Fruit fly (Drosophila melanogaster) whole organism, embryonic: ENCODE data around the gene CG16779.

ENCODE experiments used
- B-H1 ChIP-seq: fragments of 200-800 bp; sonication (Bioruptor generic); IDR thresholded peaks from 3 replicates; pipeline ENCODE4 v1.3.6; 2022; ENCODE audit warnings: missing biosample characterization, missing genetic modification characterization
- CG10209 ChIP-seq: fragments of 200-800 bp; sonication (Bioruptor generic); optimal IDR thresholded peaks from 3 replicates; lab custom pipeline; 2017; ENCODE audit warnings: missing biosample characterization, mild to moderate bottlenecking, missing genetic modification characterization, missing genetic modification reagents
- CG10543 ChIP-seq: fragments of 200-800 bp; sonication (Bioruptor generic); optimal IDR thresholded peaks from 3 replicates; lab custom pipeline; 2017; ENCODE audit warnings: missing biosample characterization, mild to moderate bottlenecking, missing genetic modification characterization, moderate library complexity
- CG12219 ChIP-seq: fragments of 200-800 bp; sonication (Bioruptor generic); optimal IDR thresholded peaks from 3 replicates; lab custom pipeline; 2018; ENCODE audit warnings: missing biosample characterization, mild to moderate bottlenecking, missing genetic modification characterization
- CG12299 ChIP-seq: fragments of 200-800 bp; sonication (Bioruptor generic); optimal IDR thresholded peaks from 2 replicates; lab custom pipeline; 2018; ENCODE audit warnings: missing biosample characterization, mild to moderate bottlenecking, missing genetic modification characterization
- CG12659 ChIP-seq: fragments of 200-800 bp; sonication (Bioruptor generic); optimal IDR thresholded peaks from 3 replicates; lab custom pipeline; 2017; ENCODE audit warnings: mild to moderate bottlenecking, missing biosample characterization, missing genetic modification reagents, missing genetic modification characterization
- CG13123 ChIP-seq: fragments of 200-800 bp; sonication (Bioruptor generic); optimal IDR thresholded peaks from 2 replicates; lab custom pipeline; 2016; ENCODE audit warnings: missing biosample characterization, missing genetic modification characterization
- CG13624 ChIP-seq: fragments of 200-800 bp; sonication (Bioruptor generic); optimal IDR thresholded peaks from 2 replicates; lab custom pipeline; 2016; ENCODE audit warnings: missing biosample characterization, missing genetic modification characterization
- CG14667 ChIP-seq: fragments of 200-800 bp; sonication (Bioruptor generic); IDR thresholded peaks from 2 replicates; pipeline ENCODE4 v1.3.6; 2022; ENCODE audit warnings: missing biosample characterization, missing genetic modification characterization
- CG15479 ChIP-seq: fragments of 200-800 bp; sonication (Bioruptor generic); optimal IDR thresholded peaks from 3 replicates; lab custom pipeline; 2019; ENCODE audit warnings: missing biosample characterization, mild to moderate bottlenecking, missing genetic modification characterization, moderate library complexity
- CG15514 ChIP-seq: fragments of 200-800 bp; sonication (Bioruptor generic); optimal IDR thresholded peaks from 3 replicates; lab custom pipeline; 2017; ENCODE audit warnings: missing biosample characterization, missing genetic modification characterization, mild to moderate bottlenecking, moderate library complexity, missing genetic modification reagents
- CG17328 ChIP-seq: fragments of 200-800 bp; sonication (Bioruptor generic); IDR thresholded peaks from 2 replicates; pipeline ENCODE4 v1.3.6; 2022; ENCODE audit warnings: missing biosample characterization, missing genetic modification characterization
- CG18599 ChIP-seq: fragments of 200-800 bp; sonication (Bioruptor generic); optimal IDR thresholded peaks from 3 replicates; lab custom pipeline; 2017; ENCODE audit warnings: missing biosample characterization, missing genetic modification characterization, mild to moderate bottlenecking, moderate library complexity, missing genetic modification reagents
- CG30403 ChIP-seq: fragments of 200-800 bp; sonication (Bioruptor generic); optimal IDR thresholded peaks from 3 replicates; lab custom pipeline; 2016; ENCODE audit warnings: missing biosample characterization, missing genetic modification characterization
- CG3163 ChIP-seq: fragments of 200-800 bp; sonication (Bioruptor generic); optimal IDR thresholded peaks from 3 replicates; lab custom pipeline; 2016; ENCODE audit warnings: missing biosample characterization, missing genetic modification characterization
- CG32772 ChIP-seq: fragments of 200-800 bp; sonication (Bioruptor generic); IDR thresholded peaks from 2 replicates; pipeline ENCODE4 v1.3.6; 2022; ENCODE audit warnings: missing biosample characterization, missing genetic modification characterization
- CG33213 ChIP-seq: fragments of 200-800 bp; sonication (Bioruptor generic); optimal IDR thresholded peaks from 3 replicates; lab custom pipeline; 2016; ENCODE audit warnings: missing biosample characterization, missing genetic modification characterization
- CG3838 ChIP-seq: fragments of 200-800 bp; sonication (Bioruptor generic); optimal IDR thresholded peaks from 3 replicates; lab custom pipeline; 2016; ENCODE audit warnings: missing biosample characterization, missing genetic modification characterization
- CG3995 ChIP-seq: fragments of 200-800 bp; sonication (Bioruptor generic); optimal IDR thresholded peaks from 3 replicates; lab custom pipeline; 2016; ENCODE audit warnings: missing biosample characterization, missing genetic modification characterization
- CG4328 ChIP-seq: fragments of 200-800 bp; sonication (Bioruptor generic); optimal IDR thresholded peaks from 3 replicates; lab custom pipeline; 2017; ENCODE audit warnings: missing biosample characterization, missing genetic modification reagents, missing genetic modification characterization
- CG4424 ChIP-seq: fragments of 200-800 bp; sonication (Bioruptor generic); optimal IDR thresholded peaks from 3 replicates; lab custom pipeline; 2016; ENCODE audit warnings: missing biosample characterization, missing genetic modification characterization
- CG6654 ChIP-seq: fragments of 200-800 bp; sonication (Bioruptor generic); optimal IDR thresholded peaks from 2 replicates; lab custom pipeline; 2017; ENCODE audit warnings: missing biosample characterization, mild to moderate bottlenecking, missing genetic modification characterization
- CG6791 ChIP-seq: fragments of 200-800 bp; sonication (Bioruptor generic); IDR thresholded peaks from 3 replicates; pipeline ENCODE4 v1.3.6; 2022; ENCODE audit warnings: missing biosample characterization, missing genetic modification characterization; ENCODE audit not compliant: partially characterized antibody
- CG7372 ChIP-seq: fragments of 200-800 bp; sonication (Bioruptor generic); IDR thresholded peaks from 2 replicates; pipeline ENCODE4 v1.3.6; 2022; ENCODE audit warnings: missing biosample characterization, missing genetic modification characterization
- D19B ChIP-seq: fragments of 200-800 bp; sonication (Bioruptor generic); optimal IDR thresholded peaks from 2 replicates; lab custom pipeline; 2017; ENCODE audit warnings: missing biosample characterization, mild to moderate bottlenecking, missing genetic modification characterization
- Eip74EF ChIP-seq, 2 experiments: fragments of 200-800 bp in 1 of 2; fragments of >200 bp in 1 of 2; sonication (Bioruptor generic) in 1 of 2; optimal IDR thresholded peaks; 2 replicates each; lab custom pipeline; 2017 to 2019; ENCODE audit warnings: missing biosample characterization in 2 of 2, missing genetic modification characterization in 2 of 2, mild to moderate bottlenecking in 1 of 2, moderate library complexity in 1 of 2
- Fer1 ChIP-seq: fragments of 200-800 bp; sonication (Bioruptor generic); optimal IDR thresholded peaks from 2 replicates; lab custom pipeline; 2017; ENCODE audit warnings: missing biosample characterization, mild to moderate bottlenecking, missing genetic modification characterization
- Fer2 ChIP-seq: fragments of 200-800 bp; sonication (Bioruptor generic); optimal IDR thresholded peaks from 2 replicates; lab custom pipeline; 2018; ENCODE audit warnings: missing biosample characterization, mild to moderate bottlenecking, missing genetic modification characterization, moderate library complexity
- Gsc ChIP-seq: fragments of 200-800 bp; sonication (Bioruptor generic); IDR thresholded peaks from 2 replicates; pipeline ENCODE4 v1.3.6; 2022; ENCODE audit warnings: missing biosample characterization, missing genetic modification characterization
- HLH3B ChIP-seq: fragments of 200-800 bp; sonication (Bioruptor generic); IDR thresholded peaks from 2 replicates; pipeline ENCODE4 v1.3.6; 2022; ENCODE audit warnings: missing biosample characterization, missing genetic modification characterization
- Hr51 ChIP-seq, 2 experiments: fragments of 200-800 bp; sonication (Bioruptor generic); optimal IDR thresholded peaks; 2 replicates in 1 of 2; 3 replicates in 1 of 2; lab custom pipeline; 2016 to 2018; ENCODE audit warnings: missing biosample characterization in 2 of 2, missing genetic modification characterization in 2 of 2, mild to moderate bottlenecking in 1 of 2, moderate library complexity in 1 of 2
- Hsf ChIP-seq: fragments of 200-800 bp; sonication (Bioruptor generic); optimal IDR thresholded peaks from 3 replicates; lab custom pipeline; 2016; ENCODE audit warnings: missing biosample characterization, missing genetic modification characterization
- Rfx ChIP-seq: fragments of 200-800 bp; sonication (Bioruptor generic); IDR thresholded peaks from 2 replicates; pipeline ENCODE4 v1.3.6; 2022; ENCODE audit warnings: missing biosample characterization, missing genetic modification characterization
- Xbp1 ChIP-seq: fragments of 200-800 bp; sonication (Bioruptor generic); optimal IDR thresholded peaks from 3 replicates; lab custom pipeline; 2016; ENCODE audit warnings: missing biosample characterization, mild to moderate bottlenecking, missing genetic modification characterization
- bab2 ChIP-seq: fragments of 200-800 bp; sonication (Bioruptor generic); optimal IDR thresholded peaks from 2 replicates; lab custom pipeline; 2016; ENCODE audit warnings: missing biosample characterization, missing genetic modification characterization
- chif ChIP-seq, 2 experiments: fragments of 200-800 bp; sonication (Bioruptor generic); optimal IDR thresholded peaks; 3 replicates each; lab custom pipeline; 2016; ENCODE audit warnings: missing biosample characterization in 2 of 2, missing genetic modification characterization in 2 of 2
- chinmo ChIP-seq: fragments of 200-800 bp; sonication (Bioruptor generic); IDR thresholded peaks from 4 replicates; pipeline ENCODE4 v1.3.6; 2022; ENCODE audit warnings: missing biosample characterization, missing genetic modification characterization; ENCODE audit not compliant: partially characterized antibody
- dpn ChIP-seq, 2 experiments: fragments of 200-800 bp; sonication (Bioruptor generic); optimal IDR thresholded peaks; 3 replicates each; lab custom pipeline; 2016; ENCODE audit warnings: missing biosample characterization in 2 of 2, missing genetic modification characterization in 2 of 2
- esg ChIP-seq: fragments of 200-800 bp; sonication (Bioruptor generic); conservative IDR thresholded peaks from 2 replicates; pipeline ENCODE4 v1.3.6; 2022; ENCODE audit warnings: missing biosample characterization, missing genetic modification characterization
- fd3F ChIP-seq: fragments of 200-800 bp; sonication (Bioruptor generic); optimal IDR thresholded peaks from 2 replicates; lab custom pipeline; 2018; ENCODE audit warnings: missing biosample characterization, mild to moderate bottlenecking, missing genetic modification characterization, moderate library complexity
- ftz-f1 ChIP-seq: fragments of 200-800 bp; sonication (Bioruptor generic); optimal IDR thresholded peaks from 2 replicates; lab custom pipeline; 2016; ENCODE audit warnings: missing biosample characterization, missing genetic modification characterization
- grau ChIP-seq: fragments of 200-800 bp; optimal IDR thresholded peaks from 3 replicates; lab custom pipeline; 2019; ENCODE audit warnings: missing biosample characterization, mild to moderate bottlenecking, missing genetic modification characterization, moderate library complexity
- klu ChIP-seq: fragments of 200-800 bp; sonication (Bioruptor generic); IDR thresholded peaks from 2 replicates; pipeline ENCODE4 v1.3.6; 2022; ENCODE audit warnings: missing biosample characterization, missing genetic modification characterization
- lab ChIP-seq: fragments of 200-800 bp; sonication (Bioruptor generic); optimal IDR thresholded peaks from 3 replicates; lab custom pipeline; 2017; ENCODE audit warnings: missing biosample characterization, missing genetic modification characterization, mild to moderate bottlenecking, moderate library complexity, missing genetic modification reagents
- lbe ChIP-seq: fragments of 200-800 bp; sonication (Bioruptor generic); optimal IDR thresholded peaks from 2 replicates; lab custom pipeline; 2016; ENCODE audit warnings: missing biosample characterization, mild to moderate bottlenecking, missing genetic modification characterization
- pb ChIP-seq: fragments of 200-800 bp; sonication (Bioruptor generic); optimal IDR thresholded peaks from 3 replicates; lab custom pipeline; 2016; ENCODE audit warnings: missing biosample characterization, missing genetic modification characterization
- peb ChIP-seq: fragments of 200-800 bp; sonication (Bioruptor generic); IDR thresholded peaks from 2 replicates; pipeline ENCODE4 v1.3.6; 2022; ENCODE audit warnings: missing biosample characterization, missing genetic modification characterization
- sr ChIP-seq: fragments of 200-800 bp; sonication (Bioruptor generic); IDR thresholded peaks from 3 replicates; pipeline ENCODE4 v1.3.6; 2022; ENCODE audit warnings: missing biosample characterization, missing genetic modification characterization
- stwl ChIP-seq: fragments of 200-800 bp; sonication (Bioruptor generic); optimal IDR thresholded peaks from 3 replicates; lab custom pipeline; 2018; ENCODE audit warnings: missing biosample characterization, mild to moderate bottlenecking, missing genetic modification characterization, moderate library complexity
- toy ChIP-seq: fragments of 200-800 bp; sonication (Bioruptor generic); IDR thresholded peaks from 2 replicates; pipeline ENCODE4 v1.3.6; 2022; ENCODE audit warnings: missing biosample characterization, missing genetic modification characterization
- unpg ChIP-seq: fragments of 200-800 bp; sonication (Bioruptor generic); optimal IDR thresholded peaks from 3 replicates; lab custom pipeline; 2018; ENCODE audit warnings: missing biosample characterization, mild to moderate bottlenecking, missing genetic modification characterization, moderate library complexity

The CG16779 gene

DNA sequence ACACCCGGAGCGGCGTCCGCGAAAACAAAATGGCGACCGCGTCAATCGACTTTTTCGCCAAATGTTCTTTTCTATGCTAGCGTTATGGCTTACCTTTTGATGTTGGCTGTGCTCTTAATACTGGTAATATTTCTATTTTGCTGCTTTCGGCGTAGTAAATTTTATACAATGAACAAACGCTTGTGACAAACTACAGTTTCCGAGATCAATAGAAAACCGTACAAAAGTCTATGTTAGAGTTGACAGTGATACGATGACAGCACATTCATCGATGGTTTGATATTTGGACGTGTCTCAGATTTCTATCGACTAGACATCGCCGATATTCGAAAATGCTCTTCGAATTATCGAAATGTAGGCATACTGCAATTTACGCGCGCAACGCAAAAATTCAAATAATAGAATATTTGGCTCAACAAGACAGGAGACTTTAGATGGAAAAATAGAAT is 16.6 kb upstream of the CG16779 start, which contains the start of gene rump (continued):
- TF ChIP-seq lbe (GFP tag; lab: Kevin White, UChicago): peak; percentile 52
- TF ChIP-seq Fer1 (GFP tag; lab: Kevin White, UChicago): no peak
- TF ChIP-seq peb: no peak
- no peak for TF ChIP-seq toy
- TF ChIP-seq Hsf (GFP tag; lab: Kevin White, UChicago): no peak
- TF ChIP-seq CG10209 (GFP tag; lab: Kevin White, UChicago): no peak
- no peak for TF ChIP-seq Rfx (GFP tag; lab: Robert Waterston, UW)
- no peak for TF ChIP-seq CG6791 (GFP tag; lab: Robert Waterston, UW)
- TF ChIP-seq CG12299 (tag; lab: Kevin White, UChicago): no peak
- TF ChIP-seq ftz-f1 (GFP tag; lab: Kevin White, UChicago): no peak
- no peak for TF ChIP-seq CG7372 (GFP tag; lab: Robert Waterston, UW)
- no peak for TF ChIP-seq fd3F
- no peak for TF ChIP-seq pb
- no peak for TF ChIP-seq CG17328 (GFP tag; lab: Robert Waterston, UW)
- TF ChIP-seq HLH3B (GFP tag; lab: Robert Waterston, UW): no peak
- TF ChIP-seq CG14667 (GFP tag; lab: Robert Waterston, UW): no peak
- TF ChIP-seq grau (tag; lab: Kevin White, UChicago): peak; percentile 34
- peak; percentile 94 for TF ChIP-seq CG3995 (GFP tag; lab: Kevin White, UChicago)
- peak; percentile 48 for TF ChIP-seq CG13624 (GFP tag; lab: Kevin White, UChicago)
- peak; percentile 80 for TF ChIP-seq CG12659 (GFP tag; lab: Kevin White, UChicago)
- no peak for TF ChIP-seq klu
- TF ChIP-seq CG6654 (GFP tag; lab: Kevin White, UChicago): no peak
- peak; percentile 8 for TF ChIP-seq Xbp1 (GFP tag; lab: Kevin White, UChicago)
- TF ChIP-seq CG15514: peak; percentile 58
- no peak for TF ChIP-seq CG4328 (GFP tag; lab: Kevin White, UChicago)
- no peak for TF ChIP-seq esg
- no peak for TF ChIP-seq CG32772 (GFP tag; lab: Robert Waterston, UW)
- TF ChIP-seq stwl: peak; percentile 68
- TF ChIP-seq unpg (GFP tag; lab: Kevin White, UChicago): no peak
- no peak for TF ChIP-seq CG12219
- TF ChIP-seq CG30403 (GFP tag; lab: Kevin White, UChicago): no peak
- no peak for TF ChIP-seq dpn (GFP tag; optimal IDR thresholded peaks at IDR 0.05; lab: Kevin White, UChicago)
- TF ChIP-seq B-H1 (GFP tag; lab: Robert Waterston, UW): no peak
- no peak for TF ChIP-seq chinmo (GFP tag; lab: Robert Waterston, UW)
- no peak for TF ChIP-seq lab
- TF ChIP-seq CG15479 (GFP tag; lab: Kevin White, UChicago): peak; percentile 2
- TF ChIP-seq CG3163 (GFP tag; lab: Kevin White, UChicago): no peak
- TF ChIP-seq CG4424: no peak
- TF ChIP-seq CG13123: no peak
- no peak for TF ChIP-seq chif (GFP tag; optimal IDR thresholded peaks at IDR 0.05; lab: Kevin White, UChicago)
- TF ChIP-seq CG10543 (GFP tag; lab: Kevin White, UChicago): no peak
- TF ChIP-seq sr (GFP tag; lab: Robert Waterston, UW): no peak
- TF ChIP-seq bab2: no peak
- peak; percentile 7 for TF ChIP-seq CG33213 (GFP tag; lab: Kevin White, UChicago)
- no peak for TF ChIP-seq Eip74EF (GFP tag; optimal IDR thresholded peaks at IDR 0.05; lab: Kevin White, UChicago)
- no peak for TF ChIP-seq CG18599 (GFP tag; lab: Kevin White, UChicago)
- TF ChIP-seq D19B (GFP tag; lab: Kevin White, UChicago): no peak
- no peak for TF ChIP-seq Hr51 (GFP tag; optimal IDR thresholded peaks at IDR 0.05; lab: Kevin White, UChicago)
- TF ChIP-seq Fer2 (tag; lab: Kevin White, UChicago): no peak
- TF ChIP-seq CG3838 (GFP tag; lab: Kevin White, UChicago): no peak
- no peak for TF ChIP-seq Gsc (GFP tag; lab: Robert Waterston, UW)
